Fruit fly (Drosophila melanogaster) whole organism, embryonic: ENCODE measurements around the gene Ice2.
A peak's percentile ranks its signal among the peaks of the same experiment; 100 is the strongest.

Experiments used
- Aef1 ChIP-seq: fragments of 200-800 bp; sonication (Bioruptor generic); IDR thresholded peaks from 3 replicates; pipeline ENCODE4 v1.3.6; 2022; ENCODE audit warnings: missing biosample characterization, missing genetic modification characterization
- Awh ChIP-seq: fragments of 200-800 bp; sonication (Bioruptor generic); IDR thresholded peaks from 2 replicates; pipeline ENCODE4, ENCODE4 v1.3.6; 2022; ENCODE audit warnings: missing biosample characterization, missing genetic modification characterization
- B-H2 ChIP-seq: fragments of 200-800 bp; sonication (Bioruptor generic); optimal IDR thresholded peaks from 2 replicates; lab custom pipeline; 2018; ENCODE audit warnings: missing biosample characterization, mild to moderate bottlenecking, missing genetic modification characterization
- BEAF-32 ChIP-seq: fragments of 200-800 bp; sonication (Bioruptor generic); optimal IDR thresholded peaks from 3 replicates; lab custom pipeline; 2017; ENCODE audit warnings: missing biosample characterization, missing genetic modification characterization, mild to moderate bottlenecking, moderate library complexity, missing genetic modification reagents
- CG12104 ChIP-seq: fragments of 200-800 bp; sonication (Bioruptor generic); optimal IDR thresholded peaks from 3 replicates; lab custom pipeline; 2016; ENCODE audit warnings: missing biosample characterization, missing genetic modification characterization
- CG12299 ChIP-seq: fragments of 200-800 bp; sonication (Bioruptor generic); optimal IDR thresholded peaks from 2 replicates; lab custom pipeline; 2018; ENCODE audit warnings: missing biosample characterization, mild to moderate bottlenecking, missing genetic modification characterization
- CG14050 ChIP-seq: fragments of 200-800 bp; sonication (Bioruptor generic); IDR thresholded peaks from 3 replicates; pipeline ENCODE4 v1.3.6; 2022; ENCODE audit warnings: missing biosample characterization, missing genetic modification characterization
- CG14441 ChIP-seq: fragments of 200-800 bp; sonication (Bioruptor generic); IDR thresholded peaks from 2 replicates; pipeline ENCODE4 v1.3.6; 2022; ENCODE audit warnings: missing biosample characterization, missing genetic modification characterization
- CG15073 ChIP-seq: fragments of 200-800 bp; sonication (Bioruptor generic); optimal IDR thresholded peaks from 2 replicates; lab custom pipeline; 2016; ENCODE audit warnings: missing biosample characterization, missing genetic modification characterization
- CG16813 ChIP-seq: fragments of 200-800 bp; sonication (Bioruptor generic); IDR thresholded peaks from 3 replicates; pipeline ENCODE4 v1.3.6; 2022; ENCODE audit warnings: missing biosample characterization, missing genetic modification characterization; ENCODE audit not compliant: partially characterized antibody
- CG17568 ChIP-seq: fragments of 200-800 bp; sonication (Bioruptor generic); optimal IDR thresholded peaks from 2 replicates; lab custom pipeline; 2018; ENCODE audit warnings: missing biosample characterization, mild to moderate bottlenecking, missing genetic modification characterization, moderate library complexity
- CG17829 ChIP-seq: fragments of 200-800 bp; optimal IDR thresholded peaks from 2 replicates; lab custom pipeline; 2019; ENCODE audit warnings: missing biosample characterization, mild to moderate bottlenecking, missing genetic modification characterization, moderate library complexity
- CG1832 ChIP-seq: fragments of 200-800 bp; sonication (Bioruptor generic); optimal IDR thresholded peaks from 2 replicates; lab custom pipeline; 2017; ENCODE audit warnings: missing biosample characterization, mild to moderate bottlenecking, missing genetic modification characterization, inconsistent platforms
- CG18476 ChIP-seq: fragments of 200-800 bp; sonication (Bioruptor generic); optimal IDR thresholded peaks from 2 replicates; lab custom pipeline; 2016; ENCODE audit warnings: missing biosample characterization, mild to moderate bottlenecking, missing genetic modification characterization
- CG2120 ChIP-seq: fragments of 200-800 bp; sonication (Bioruptor generic); optimal IDR thresholded peaks from 3 replicates; lab custom pipeline; 2016; ENCODE audit warnings: missing biosample characterization, missing genetic modification characterization
- CG31388 ChIP-seq: fragments of 200-800 bp; sonication (Bioruptor generic); optimal IDR thresholded peaks from 2 replicates; lab custom pipeline; 2016; ENCODE audit warnings: missing biosample characterization, missing genetic modification characterization
- CG31441 ChIP-seq: fragments of 200-800 bp; sonication (Bioruptor generic); IDR thresholded peaks from 2 replicates; pipeline ENCODE4 v1.3.6; 2022; ENCODE audit warnings: missing biosample characterization, missing genetic modification characterization
- CG6854 ChIP-seq: fragments of 200-800 bp; sonication (Bioruptor generic); optimal IDR thresholded peaks from 3 replicates; lab custom pipeline; 2017; ENCODE audit warnings: missing biosample characterization, mild to moderate bottlenecking, missing genetic modification characterization
- CG7786 ChIP-seq: fragments of 200-800 bp; sonication (Bioruptor generic); optimal IDR thresholded peaks from 2 replicates; lab custom pipeline; 2016; ENCODE audit warnings: missing biosample characterization, missing genetic modification characterization
- CG7963 ChIP-seq: fragments of 200-800 bp; sonication (Bioruptor generic); IDR thresholded peaks from 3 replicates; pipeline ENCODE4 v1.3.6; 2022; ENCODE audit warnings: missing biosample characterization, missing genetic modification characterization; ENCODE audit not compliant: partially characterized antibody
- CG7987 ChIP-seq: fragments of 200-800 bp; sonication (Bioruptor generic); optimal IDR thresholded peaks from 2 replicates; lab custom pipeline; 2018; ENCODE audit warnings: missing biosample characterization, mild to moderate bottlenecking, missing genetic modification characterization, moderate library complexity
- CG9817 ChIP-seq: fragments of 200-800 bp; sonication (Bioruptor generic); optimal IDR thresholded peaks from 2 replicates; lab custom pipeline; 2018; ENCODE audit warnings: missing biosample characterization, mild to moderate bottlenecking, missing genetic modification characterization, moderate library complexity
- CTCF ChIP-seq: fragments of 200-800 bp; sonication (Bioruptor generic); optimal IDR thresholded peaks from 2 replicates; lab custom pipeline; 2017; ENCODE audit warnings: missing biosample characterization, mild to moderate bottlenecking, missing genetic modification characterization, moderate library complexity
- Gug ChIP-seq: fragments of 200-800 bp; sonication (Bioruptor generic); IDR thresholded peaks from 4 replicates; pipeline ENCODE4 v1.3.6; 2022; ENCODE audit warnings: missing biosample characterization, missing genetic modification characterization
- Hand ChIP-seq: fragments of 200-800 bp; sonication (Bioruptor generic); optimal IDR thresholded peaks from 2 replicates; lab custom pipeline; 2017; ENCODE audit warnings: mild to moderate bottlenecking, missing biosample characterization, missing genetic modification reagents, missing genetic modification characterization
- Lpt ChIP-seq: fragments of >200 bp; optimal IDR thresholded peaks from 2 replicates; lab custom pipeline; 2018; ENCODE audit warnings: missing biosample characterization, missing genetic modification characterization
- MESR4 ChIP-seq: fragments of 200-800 bp; sonication (Bioruptor generic); optimal IDR thresholded peaks from 2 replicates; lab custom pipeline; 2018; ENCODE audit warnings: missing biosample characterization, mild to moderate bottlenecking, missing genetic modification characterization, moderate library complexity
- Mrtf ChIP-seq: fragments of 200-800 bp; sonication (Bioruptor generic); IDR thresholded peaks from 3 replicates; pipeline ENCODE4 v1.3.6; 2022; ENCODE audit warnings: missing biosample characterization, missing genetic modification characterization
- Nf-YC ChIP-seq: fragments of 200-800 bp; optimal IDR thresholded peaks from 3 replicates; lab custom pipeline; 2019; ENCODE audit warnings: missing biosample characterization, mild to moderate bottlenecking, missing genetic modification characterization, moderate library complexity
- Rx ChIP-seq: fragments of 200-800 bp; sonication (Bioruptor generic); IDR thresholded peaks from 2 replicates; pipeline ENCODE4 v1.3.6; 2022; ENCODE audit warnings: missing biosample characterization, missing genetic modification characterization
- Six4 ChIP-seq: fragments of 200-800 bp; sonication (Bioruptor generic); optimal IDR thresholded peaks from 2 replicates; lab custom pipeline; 2016; ENCODE audit warnings: missing biosample characterization, missing genetic modification characterization
- Xrp1 ChIP-seq: fragments of 200-800 bp; sonication (Bioruptor generic); IDR thresholded peaks from 2 replicates; pipeline ENCODE4 v1.3.6; 2022; ENCODE audit warnings: missing biosample characterization, missing genetic modification characterization
- abd-A ChIP-seq: fragments of 200-800 bp; sonication (Bioruptor generic); optimal IDR thresholded peaks from 3 replicates; lab custom pipeline; 2019; ENCODE audit warnings: missing biosample characterization, mild to moderate bottlenecking, missing genetic modification characterization, moderate library complexity
- ase ChIP-seq: fragments of 200-800 bp; sonication (Bioruptor generic); IDR thresholded peaks from 3 replicates; pipeline ENCODE4 v1.3.6; 2022; ENCODE audit warnings: missing biosample characterization, missing genetic modification characterization
- croc ChIP-seq: fragments of 200-800 bp; sonication (Bioruptor generic); conservative IDR thresholded peaks from 3 replicates; pipeline ENCODE4 v1.3.6; 2022; ENCODE audit warnings: missing biosample characterization, missing genetic modification characterization
- emc ChIP-seq: fragments of 200-800 bp; sonication (Bioruptor generic); optimal IDR thresholded peaks from 2 replicates; lab custom pipeline; 2016; ENCODE audit warnings: missing biosample characterization, missing genetic modification characterization
- exex ChIP-seq: fragments of 200-800 bp; sonication (Bioruptor generic); optimal IDR thresholded peaks from 4 replicates; lab custom pipeline; 2018; ENCODE audit warnings: missing biosample characterization, mild to moderate bottlenecking, missing genetic modification characterization, moderate library complexity
- grn ChIP-seq: fragments of 200-800 bp; sonication (Bioruptor generic); optimal IDR thresholded peaks from 3 replicates; lab custom pipeline; 2017; ENCODE audit warnings: missing biosample characterization, missing genetic modification characterization
- jing ChIP-seq: fragments of 200-800 bp; sonication (Bioruptor generic); optimal IDR thresholded peaks from 2 replicates; lab custom pipeline; 2018; ENCODE audit warnings: missing biosample characterization, mild to moderate bottlenecking, missing genetic modification characterization
- kah ChIP-seq: fragments of 200-800 bp; sonication (Bioruptor generic); optimal IDR thresholded peaks from 2 replicates; lab custom pipeline; 2018; ENCODE audit warnings: missing biosample characterization, mild to moderate bottlenecking, missing genetic modification characterization
- lab ChIP-seq: fragments of 200-800 bp; sonication (Bioruptor generic); optimal IDR thresholded peaks from 3 replicates; lab custom pipeline; 2017; ENCODE audit warnings: missing biosample characterization, missing genetic modification characterization, mild to moderate bottlenecking, moderate library complexity, missing genetic modification reagents
- mld ChIP-seq: fragments of 200-800 bp; sonication (Bioruptor generic); IDR thresholded peaks from 3 replicates; pipeline ENCODE4 v1.3.6; 2022; ENCODE audit warnings: missing biosample characterization, missing genetic modification characterization; ENCODE audit not compliant: partially characterized antibody
- p53 ChIP-seq: fragments of 200-800 bp; sonication (Bioruptor generic); optimal IDR thresholded peaks from 2 replicates; lab custom pipeline; 2016; ENCODE audit warnings: missing biosample characterization, missing genetic modification characterization
- pum ChIP-seq: fragments of 200-800 bp; sonication (Bioruptor generic); optimal IDR thresholded peaks from 2 replicates; lab custom pipeline; 2016; ENCODE audit warnings: missing biosample characterization, missing genetic modification characterization
- schlank ChIP-seq: fragments of 200-800 bp; sonication (Bioruptor generic); optimal IDR thresholded peaks from 2 replicates; lab custom pipeline; 2018; ENCODE audit warnings: missing biosample characterization, mild to moderate bottlenecking, missing genetic modification characterization
- sd ChIP-seq: fragments of 200-800 bp; sonication (Bioruptor generic); optimal IDR thresholded peaks from 3 replicates; lab custom pipeline; 2018; ENCODE audit warnings: missing biosample characterization, mild to moderate bottlenecking, missing genetic modification characterization, moderate library complexity
- sqz ChIP-seq: fragments of 200-800 bp; sonication (Bioruptor generic); optimal IDR thresholded peaks from 3 replicates; lab custom pipeline; 2018; ENCODE audit warnings: missing biosample characterization, mild to moderate bottlenecking, missing genetic modification characterization
- stc ChIP-seq: fragments of 200-800 bp; sonication (Bioruptor generic); IDR thresholded peaks from 2 replicates; pipeline ENCODE4 v1.3.6; 2022; ENCODE audit warnings: missing biosample characterization, missing genetic modification characterization
- tgo ChIP-seq: fragments of 200-800 bp; sonication (Bioruptor generic); IDR thresholded peaks from 3 replicates; pipeline ENCODE4 v1.3.6; 2022; ENCODE audit warnings: missing biosample characterization, missing genetic modification characterization
- trh ChIP-seq: fragments of 200-800 bp; sonication (Bioruptor generic); optimal IDR thresholded peaks from 2 replicates; lab custom pipeline; 2016; ENCODE audit warnings: missing biosample characterization, missing genetic modification characterization
- vvl ChIP-seq: fragments of 200-800 bp; sonication (Bioruptor generic); IDR thresholded peaks from 2 replicates; pipeline ENCODE4 v1.3.6; 2022; ENCODE audit warnings: missing biosample characterization, missing genetic modification characterization
- z ChIP-seq: fragments of 200-800 bp; sonication (Bioruptor generic); IDR thresholded peaks from 3 replicates; pipeline ENCODE4 v1.3.6; 2022; ENCODE audit warnings: missing biosample characterization, missing genetic modification characterization

Gene Ice2

dm6 chr3R:21163318-21163828, 33.4 kb downstream of the Ice2 start, which contains the start of gene CG5810 (continued):
- no peak for TF ChIP-seq CG12299 (tag; lab: Kevin White, UChicago)
- TF ChIP-seq CG31388 (GFP tag; lab: Kevin White, UChicago) = no peak
- TF ChIP-seq CG18476 (GFP tag; lab: Kevin White, UChicago) = no peak
- TF ChIP-seq ase (GFP tag; lab: Robert Waterston, UW) = no peak
- no peak for TF ChIP-seq CG14050
- TF ChIP-seq Gug = no peak
- TF ChIP-seq CG7987 (GFP tag; lab: Kevin White, UChicago) = no peak
- no peak for TF ChIP-seq schlank (tag; lab: Kevin White, UChicago)
- no peak for TF ChIP-seq CG7786 (GFP tag; lab: Kevin White, UChicago)
- TF ChIP-seq Six4 (GFP tag; lab: Kevin White, UChicago) = no peak
- no peak for TF ChIP-seq stc (GFP tag; lab: Robert Waterston, UW)
- TF ChIP-seq B-H2 (GFP tag; lab: Kevin White, UChicago) = peak; percentile 93
- no peak for TF ChIP-seq z
- TF ChIP-seq emc (GFP tag; lab: Kevin White, UChicago) = no peak
- peak; percentile 23 for TF ChIP-seq lab
- no peak for TF ChIP-seq MESR4 (GFP tag; lab: Kevin White, UChicago)
- TF ChIP-seq CG14441 = no peak
- TF ChIP-seq Lpt (GFP tag; lab: Kevin White, UChicago) = no peak
- TF ChIP-seq CG1832 (GFP tag; lab: Kevin White, UChicago) = no peak
- no peak for TF ChIP-seq Hand
- no peak for TF ChIP-seq Awh (GFP tag; lab: Robert Waterston, UW)
- no peak for TF ChIP-seq CG15073 (GFP tag; lab: Kevin White, UChicago)
- no peak for TF ChIP-seq trh (GFP tag; lab: Kevin White, UChicago)
- TF ChIP-seq croc = no peak
- peak; percentile 24 for TF ChIP-seq CG6854 (GFP tag; lab: Kevin White, UChicago)
- no peak for TF ChIP-seq Mrtf (GFP tag; lab: Robert Waterston, UW)
- TF ChIP-seq Nf-YC = peak; percentile 9
- no peak for TF ChIP-seq CG31441
- no peak for TF ChIP-seq CG17829 (tag; lab: Kevin White, UChicago)
- no peak for TF ChIP-seq pum (GFP tag; lab: Kevin White, UChicago)
- TF ChIP-seq Rx (GFP tag; lab: Robert Waterston, UW) = no peak
- no peak for TF ChIP-seq CG7963
- TF ChIP-seq sqz (GFP tag; lab: Kevin White, UChicago) = peak; percentile 29
- TF ChIP-seq CTCF (GFP tag; lab: Kevin White, UChicago) = no peak
- TF ChIP-seq kah = no peak
- TF ChIP-seq grn (GFP tag; lab: Kevin White, UChicago) = peak; percentile 58
- TF ChIP-seq Aef1 = no peak
- no peak for TF ChIP-seq vvl (GFP tag; lab: Robert Waterston, UW)
- peak; percentile 91 for TF ChIP-seq exex
- no peak for TF ChIP-seq p53 (GFP tag; lab: Kevin White, UChicago)
- no peak for TF ChIP-seq CG2120 (GFP tag; lab: Kevin White, UChicago)
- TF ChIP-seq Xrp1 = no peak
- TF ChIP-seq jing (GFP tag; lab: Kevin White, UChicago) = no peak
- TF ChIP-seq BEAF-32 (GFP tag; lab: Kevin White, UChicago) = no peak
- TF ChIP-seq tgo (GFP tag; lab: Robert Waterston, UW) = no peak
- no peak for TF ChIP-seq CG16813
- TF ChIP-seq sd = peak; percentile 95
- peak; percentile 3 for TF ChIP-seq CG9817 (tag; lab: Kevin White, UChicago)
- TF ChIP-seq mld (GFP tag; lab: Robert Waterston, UW) = no peak
- TF ChIP-seq abd-A (tag; lab: Kevin White, UChicago) = no peak
- peak; percentile 86 for TF ChIP-seq CG17568 (GFP tag; lab: Kevin White, UChicago)
- TF ChIP-seq CG12104 (GFP tag; lab: Kevin White, UChicago) = no peak
